Worm (Caenorhabditis elegans): ENCODE data around the gene hosl-1.

ce11 chrX:4623707-4624106, 13.2 kb upstream of the hosl-1 start:
- TF ChIP-seq bed-2 (GFP tag; IDR thresholded peaks at IDR 0.05) = no peak
- TF ChIP-seq Y56A3A.18 (GFP tag; IDR thresholded peaks at IDR 0.05) = no peak
- TF ChIP-seq hlh-26 (GFP tag; conservative IDR thresholded peaks at IDR 0.05) = no peak
- TF ChIP-seq madf-3 (GFP tag; IDR thresholded peaks at IDR 0.05) = no peak
- no peak for TF ChIP-seq ama-1 (optimal IDR thresholded peaks at IDR 0.05)
- no peak for TF ChIP-seq ama-1 (GFP tag; optimal IDR thresholded peaks at IDR 0.05)
- TF ChIP-seq egl-44 (GFP tag; IDR thresholded peaks at IDR 0.05) = no peak

Data from whole organism, young adult.